Worm (Caenorhabditis elegans) whole organism, L4/young adult: ENCODE data around the gene F09C6.11.

ENCODE experiments used
- W03F9.2 ChIP-seq: fragments of 150-350 bp; optimal IDR thresholded peaks from 2 replicates; lab custom pipeline; 2014; ENCODE audit warnings: missing biosample characterization, missing genetic modification characterization
- him-1 ChIP-seq: sonication (generic microtip); optimal IDR thresholded peaks from 2 replicates; lab custom pipeline; 2016; ENCODE audit warnings: missing genotype, missing genetic modification reagents, missing genetic modification characterization, missing compliant biosample characterization

- no peak for TF ChIP-seq him-1 (tag; lab: Kevin White, UChicago)
- TF ChIP-seq W03F9.2 (tag; lab: Kevin White, UChicago): no peak
Measured at ce11 chrV:16911294-16911693, 29.2 kb upstream of the F09C6.11 start.
